Fruit fly (Drosophila melanogaster): ENCODE data around the gene Ndc1.

The Ndc1 gene

dm6 chr3R:23933684-23934575, 9.7 kb downstream of the Ndc1 start, which contains the start of gene CG5854 (continued):
- TF ChIP-seq CG2129 (GFP tag; IDR thresholded peaks at IDR 0.05; ENCODE audit: partially characterized antibody), result no peak
- TF ChIP-seq grau (tag; optimal IDR thresholded peaks at IDR 0.05), result peak; percentile 59
- TF ChIP-seq CG18476 (GFP tag; optimal IDR thresholded peaks at IDR 0.05), result peak; percentile 52
- peak; percentile 68 for TF ChIP-seq CG4360 (GFP tag; IDR thresholded peaks at IDR 0.05)
- TF ChIP-seq CG2199 (GFP tag; IDR thresholded peaks at IDR 0.05), result no peak
- 0 out of 2 replicates have a peak, but pooled peaks have one; percentile 42 for TF ChIP-seq CG32767 (GFP tag; IDR thresholded peaks at IDR 0.05)
- TF ChIP-seq CG13894 (tag; optimal IDR thresholded peaks at IDR 0.05), result no peak
- peak; percentile 73 for TF ChIP-seq ewg (GFP tag; optimal IDR thresholded peaks at IDR 0.05)
- peak; percentile 49 for TF ChIP-seq CG10366 (GFP tag; IDR thresholded peaks at IDR 0.05)
- TF ChIP-seq org-1 (GFP tag; optimal IDR thresholded peaks at IDR 0.05), result peak; percentile 73
- TF ChIP-seq BEAF-32 (GFP tag; optimal IDR thresholded peaks at IDR 0.05), result peak; percentile 52
- peak; percentile 71 for TF ChIP-seq CG7786 (GFP tag; optimal IDR thresholded peaks at IDR 0.05)
- peak; percentile 75 for TF ChIP-seq CG6813 (GFP tag; optimal IDR thresholded peaks at IDR 0.05)
- peak; percentile 40 for TF ChIP-seq psq (GFP tag; optimal IDR thresholded peaks at IDR 0.05)
- TF ChIP-seq dm (GFP tag; optimal IDR thresholded peaks at IDR 0.05), result peak; percentile 4
- peak; percentile 63; the same call in 2 of the 3 replicates for TF ChIP-seq CG34422 (GFP tag; IDR thresholded peaks at IDR 0.05)
- TF ChIP-seq hkb (optimal IDR thresholded peaks at IDR 0.05), result no peak
- peak; percentile 87 for TF ChIP-seq hkb (GFP tag; IDR thresholded peaks at IDR 0.05)
- peak; percentile 32 for TF ChIP-seq slp2 (GFP tag; optimal IDR thresholded peaks at IDR 0.05)
- TF ChIP-seq CG34376 (GFP tag; optimal IDR thresholded peaks at IDR 0.05), result peak; percentile 64
- peak; percentile 18 for TF ChIP-seq Deaf1 (tag; optimal IDR thresholded peaks at IDR 0.05)
- peak; percentile 89 for TF ChIP-seq otp (GFP tag; IDR thresholded peaks at IDR 0.05)
- TF ChIP-seq CG10959 (GFP tag; IDR thresholded peaks at IDR 0.05), result peak; percentile 42; the same call in 1 of the 2 replicates
- TF ChIP-seq CG14441 (GFP tag; IDR thresholded peaks at IDR 0.05), result peak; percentile 62; the same call in 1 of the 2 replicates
- TF ChIP-seq Sox102F (GFP tag; optimal IDR thresholded peaks at IDR 0.05), result peak; percentile 86
- peak; percentile 92 for TF ChIP-seq lbe (GFP tag; optimal IDR thresholded peaks at IDR 0.05)
- peak; percentile 45 for TF ChIP-seq CG18764 (GFP tag; optimal IDR thresholded peaks at IDR 0.05)
- TF ChIP-seq CG30403 (GFP tag; optimal IDR thresholded peaks at IDR 0.05), result peak; percentile 70
- 0 out of 2 replicates have a peak, but pooled peaks have one; percentile 42 for TF ChIP-seq CG6272 (GFP tag; IDR thresholded peaks at IDR 0.05)
- TF ChIP-seq CG14667 (GFP tag; IDR thresholded peaks at IDR 0.05), result peak; percentile 64
- TF ChIP-seq row (GFP tag; IDR thresholded peaks at IDR 0.05), result peak; percentile 50; the same call in 2 of the 3 replicates
- no peak for TF ChIP-seq cas (GFP tag; IDR thresholded peaks at IDR 0.05)
- no peak for TF ChIP-seq Scr (GFP tag; IDR thresholded peaks at IDR 0.05; ENCODE audit: partially characterized antibody)
- TF ChIP-seq hth (optimal IDR thresholded peaks at IDR 0.05), result no peak
- peak; percentile 75 for TF ChIP-seq NC2β (GFP tag; optimal IDR thresholded peaks at IDR 0.05)
- TF ChIP-seq CG10147 (GFP tag; optimal IDR thresholded peaks at IDR 0.05), result peak; percentile 62
- TF ChIP-seq CG12299 (tag; optimal IDR thresholded peaks at IDR 0.05), result peak; percentile 27
- TF ChIP-seq CG12659 (GFP tag; optimal IDR thresholded peaks at IDR 0.05), result peak; percentile 69
- peak; percentile 50 for TF ChIP-seq CG3065 (GFP tag; optimal IDR thresholded peaks at IDR 0.05)
- TF ChIP-seq CG12236 (GFP tag; optimal IDR thresholded peaks at IDR 0.05), result peak; percentile 71
- TF ChIP-seq Camta (GFP tag; optimal IDR thresholded peaks at IDR 0.05), result peak; percentile 68
- peak; percentile 55 for TF ChIP-seq Nf-YB (GFP tag; optimal IDR thresholded peaks at IDR 0.05)
- TF ChIP-seq HLH3B (GFP tag; IDR thresholded peaks at IDR 0.05), result peak; percentile 79; the same call in 1 of the 2 replicates
- no peak for TF ChIP-seq Dfd (GFP tag; optimal IDR thresholded peaks at IDR 0.05)
- peak; percentile 50 for TF ChIP-seq luna (GFP tag; optimal IDR thresholded peaks at IDR 0.05)
- TF ChIP-seq ci (GFP tag; IDR thresholded peaks at IDR 0.05), result peak; percentile 92
- TF ChIP-seq CG17912 (GFP tag; optimal IDR thresholded peaks at IDR 0.05), result no peak
- peak; percentile 75 for TF ChIP-seq CG4707 (GFP tag; optimal IDR thresholded peaks at IDR 0.05)
- TF ChIP-seq Antp (GFP tag; optimal IDR thresholded peaks at IDR 0.05), result peak; percentile 74
